Fruit fly (Drosophila melanogaster) whole organism, pupa: Measurements from ENCODE around the gene CG14269.

Source experiments
- CG12605 ChIP-seq: fragments of 200-800 bp; sonication (Bioruptor generic); IDR thresholded peaks from 2 replicates; pipeline ENCODE4 v1.3.6; 2022; ENCODE audit warnings: missing biosample characterization, missing genetic modification characterization
- CG15710 ChIP-seq: fragments of 200-800 bp; sonication (Bioruptor generic); optimal IDR thresholded peaks from 2 replicates; lab custom pipeline; 2018; ENCODE audit warnings: missing biosample characterization, mild to moderate bottlenecking, missing genetic modification characterization, moderate library complexity
- CG4496 ChIP-seq: fragments of 200-800 bp; sonication (Bioruptor generic); IDR thresholded peaks from 3 replicates; pipeline ENCODE4 v1.3.6; 2022; ENCODE audit warnings: missing biosample characterization, missing genetic modification characterization
- CG8301 ChIP-seq: fragments of 200-800 bp; sonication (Bioruptor generic); optimal IDR thresholded peaks from 2 replicates; lab custom pipeline; 2018; ENCODE audit warnings: missing biosample characterization, mild to moderate bottlenecking, missing genetic modification characterization
- CG9948 ChIP-seq: fragments of 200-800 bp; sonication (Bioruptor generic); optimal IDR thresholded peaks from 2 replicates; lab custom pipeline; 2018; ENCODE audit warnings: missing biosample characterization, mild to moderate bottlenecking, missing genetic modification characterization, moderate library complexity
- EcR ChIP-seq: fragments of 200-800 bp; sonication (Bioruptor generic); optimal IDR thresholded peaks from 3 replicates; lab custom pipeline; 2019; ENCODE audit warnings: missing biosample characterization, missing genetic modification characterization, mild to moderate bottlenecking, moderate library complexity, missing genetic modification reagents
- Ets98B ChIP-seq: fragments of 200-800 bp; sonication (Bioruptor generic); IDR thresholded peaks from 2 replicates; pipeline ENCODE4 v1.3.6; 2022; ENCODE audit warnings: missing biosample characterization, missing genetic modification characterization
- Pif1A ChIP-seq: fragments of 200-800 bp; sonication (Bioruptor generic); optimal IDR thresholded peaks from 3 replicates; lab custom pipeline; 2016; ENCODE audit warnings: missing biosample characterization, missing genetic modification characterization
- Pif1B ChIP-seq: fragments of 200-800 bp; sonication (Bioruptor generic); optimal IDR thresholded peaks from 3 replicates; lab custom pipeline; 2016; ENCODE audit warnings: missing biosample characterization, missing genetic modification characterization
- fd96Ca ChIP-seq: fragments of 200-800 bp; sonication (Bioruptor generic); IDR thresholded peaks from 3 replicates; pipeline ENCODE4 v1.3.6; 2022; ENCODE audit warnings: missing biosample characterization, missing genetic modification characterization
- gl ChIP-seq: fragments of 200-800 bp; sonication (Bioruptor generic); optimal IDR thresholded peaks from 2 replicates; lab custom pipeline; 2018; ENCODE audit warnings: missing biosample characterization, mild to moderate bottlenecking, missing genetic modification characterization
- rn ChIP-seq: fragments of 200-800 bp; sonication (Bioruptor generic); IDR thresholded peaks from 2 replicates; pipeline ENCODE4 v1.3.6; 2022; ENCODE audit warnings: missing biosample characterization, missing genetic modification characterization

DNA sequence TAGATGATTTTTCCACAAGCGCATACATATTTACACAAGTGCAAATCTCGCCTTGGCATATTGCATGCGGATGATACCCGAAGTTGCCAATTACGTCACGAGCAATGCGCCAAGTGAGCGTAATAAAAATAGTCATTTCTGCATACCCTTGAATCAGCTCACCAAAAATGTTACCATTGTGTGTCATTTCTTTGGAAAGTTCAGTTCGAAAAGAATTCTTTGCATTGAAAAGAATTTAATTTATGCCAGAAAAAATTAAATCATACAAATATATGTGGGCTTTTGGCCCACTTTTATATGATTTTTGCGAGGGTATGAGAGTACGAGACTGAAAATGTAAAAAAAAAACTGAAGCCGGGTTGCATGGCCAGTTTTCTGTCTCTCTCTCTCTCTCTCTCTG lies 16.3 kb upstream of the CG14269 start:
- TF ChIP-seq gl (tag; lab: Kevin White, UChicago) (no peak), rn (GFP tag; lab: Robert Waterston, UW) (peak; percentile 19; the same call in 1 of the 2 replicates), CG4496 (GFP tag; lab: Robert Waterston, UW) (peak; percentile 80), Pif1A (peak; percentile 25), CG12605 (GFP tag; lab: Robert Waterston, UW) (no peak), CG15710 (tag; lab: Kevin White, UChicago) (no peak), Ets98B (GFP tag; lab: Robert Waterston, UW) (peak; percentile 68), CG9948 (no peak), CG8301 (tag; lab: Kevin White, UChicago) (peak; percentile 54), Pif1B (GFP tag; lab: Kevin White, UChicago) (no peak), EcR (GFP tag; lab: Kevin White, UChicago) (no peak), fd96Ca (peak; percentile 78)
